Fruit fly (Drosophila melanogaster): Measurements from ENCODE around the gene CG3862.

The CG3862 gene

dm6 chr2L:827049-827448, 1.4 kb upstream of the CG3862 start:
- TF ChIP-seq psq (optimal IDR thresholded peaks at IDR 0.05) = no peak
- no peak for TF ChIP-seq Sin3A (optimal IDR thresholded peaks at IDR 0.05)
- TF ChIP-seq h (optimal IDR thresholded peaks at IDR 0.05) = no peak
- TF ChIP-seq Myc (optimal IDR thresholded peaks at IDR 0.05) = no peak
- no peak for TF ChIP-seq ttk (optimal IDR thresholded peaks at IDR 0.05)

dm6 chr2L:826388-826787, 727 bp upstream of the CG3862 start:
- TF ChIP-seq ttk (optimal IDR thresholded peaks at IDR 0.05) (no peak), Myc (optimal IDR thresholded peaks at IDR 0.05) (no peak), h (optimal IDR thresholded peaks at IDR 0.05) (no peak), Sin3A (optimal IDR thresholded peaks at IDR 0.05) (no peak), insv (optimal IDR thresholded peaks at IDR 0.05) (no peak), psq (optimal IDR thresholded peaks at IDR 0.05) (no peak)

DNA sequence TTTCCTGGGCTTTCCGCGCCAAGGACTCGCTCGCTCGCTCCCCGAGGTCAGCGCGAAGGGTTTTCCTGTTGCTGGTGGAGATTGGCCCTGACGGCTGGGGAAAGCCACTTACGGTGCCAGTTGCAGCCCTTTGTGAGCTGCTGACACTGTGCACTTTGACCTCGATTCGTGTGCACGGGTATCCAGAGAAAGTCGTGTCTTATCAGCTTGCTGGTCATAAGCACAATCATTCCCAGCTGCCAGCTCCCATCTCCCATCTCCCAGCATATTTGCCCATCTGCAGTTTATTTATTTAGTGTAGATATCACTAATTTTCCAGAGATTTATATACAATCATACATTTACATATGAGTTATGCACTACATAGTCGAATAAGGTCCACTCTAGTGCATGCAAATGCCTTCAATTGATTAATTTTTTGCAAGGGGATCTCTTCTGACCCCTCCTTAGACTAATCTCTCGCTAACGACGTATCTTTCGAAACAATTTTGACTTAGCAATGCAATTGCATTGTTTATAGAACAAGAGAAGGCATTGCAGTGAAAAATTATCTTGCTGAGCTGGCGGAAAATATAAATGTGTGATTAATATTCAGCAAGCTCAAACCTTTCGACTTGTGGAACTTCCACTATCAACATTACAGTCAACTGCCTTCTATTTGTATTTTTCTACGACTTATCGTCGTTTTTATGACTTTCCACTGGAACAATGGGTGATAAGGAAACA, 3.5 kb downstream of the CG3862 start:
- TF ChIP-seq insv (optimal IDR thresholded peaks at IDR 0.05) (no peak), ttk (optimal IDR thresholded peaks at IDR 0.05) (no peak), Sin3A (optimal IDR thresholded peaks at IDR 0.05) (no peak), psq (optimal IDR thresholded peaks at IDR 0.05) (no peak), Myc (optimal IDR thresholded peaks at IDR 0.05) (no peak)

dm6 chr2L:821242-821985, 4.2 kb downstream of the CG3862 start, which contains the start of gene CG3662:
Gene CG3662, plus strand, starts transcription at chr2L:821289.
- TF ChIP-seq insv (optimal IDR thresholded peaks at IDR 0.05) = no peak
- no peak for TF ChIP-seq ttk (optimal IDR thresholded peaks at IDR 0.05)
- TF ChIP-seq psq (optimal IDR thresholded peaks at IDR 0.05) = no peak
- TF ChIP-seq h (optimal IDR thresholded peaks at IDR 0.05) = no peak
- TF ChIP-seq Myc (optimal IDR thresholded peaks at IDR 0.05) = no peak
- no peak for TF ChIP-seq Sin3A (optimal IDR thresholded peaks at IDR 0.05)

DNA sequence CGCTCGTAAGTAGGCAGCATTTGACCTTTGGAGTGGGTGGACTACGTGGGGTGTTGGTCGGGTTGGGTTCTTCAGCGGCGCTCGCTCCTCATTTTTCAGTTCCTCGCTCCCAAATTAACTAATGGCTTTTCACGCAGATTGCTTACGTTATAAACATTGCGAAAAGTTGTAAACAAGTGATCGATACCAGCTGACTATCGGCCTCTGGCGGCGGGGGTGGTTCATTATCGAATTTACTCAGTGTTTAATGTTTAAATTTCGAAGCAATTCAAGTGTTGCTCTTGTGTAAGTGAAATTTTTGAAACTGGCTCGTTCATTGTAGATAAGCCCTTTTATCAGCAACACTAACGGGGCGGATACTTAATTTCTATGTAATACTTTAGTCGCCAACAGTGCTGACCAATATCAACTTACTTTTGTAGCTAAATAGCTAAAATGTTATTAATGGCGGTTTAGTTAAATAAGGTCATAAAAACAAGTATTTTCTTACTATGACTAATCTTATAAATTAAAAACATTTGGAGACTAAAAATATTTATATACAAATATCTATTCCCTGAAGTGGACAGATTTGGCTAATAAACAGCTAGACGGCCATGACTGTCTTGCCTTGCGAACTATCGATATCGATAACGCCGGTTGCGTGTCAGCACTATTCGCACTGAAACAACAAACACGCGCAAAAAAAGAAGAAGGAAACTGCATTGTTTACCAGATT, 6.2 kb downstream of the CG3862 start, which contains the start of the genes PGAP2 and Clp:
PGAP2 (minus strand) TSS at position 194 of the 718 bp plus-strand sequence.
Clp (plus strand) TSS at position 650 of the 718 bp plus-strand sequence.
- TF ChIP-seq ttk (optimal IDR thresholded peaks at IDR 0.05) (no peak), psq (optimal IDR thresholded peaks at IDR 0.05) (no peak), h (optimal IDR thresholded peaks at IDR 0.05) (no peak), Sin3A (optimal IDR thresholded peaks at IDR 0.05) (no peak), Myc (optimal IDR thresholded peaks at IDR 0.05) (no peak), insv (optimal IDR thresholded peaks at IDR 0.05) (no peak)

DNA sequence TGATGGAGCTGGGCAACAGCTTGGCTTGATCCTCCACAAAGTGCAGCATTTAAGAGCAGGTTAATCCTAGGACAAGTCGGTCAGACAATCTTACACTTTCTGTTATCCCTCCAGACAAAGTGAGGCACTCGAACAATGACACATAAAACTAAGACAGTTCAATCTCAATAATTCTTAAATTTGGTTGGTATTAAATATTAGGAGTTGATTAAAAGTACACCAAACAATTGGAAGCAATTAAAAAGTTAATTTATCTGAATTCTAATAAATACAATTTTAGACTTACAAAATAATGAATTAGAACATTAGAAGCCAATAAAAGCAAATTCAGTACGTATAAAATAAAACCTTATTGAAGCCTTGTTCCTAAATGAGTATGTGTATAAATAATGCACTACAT, 7.8 kb downstream of the CG3862 start, which contains the start of gene CG15880:
CG15880 (minus strand) TSS at position 101 of the 400 bp plus-strand sequence.
- no peak for TF ChIP-seq psq (optimal IDR thresholded peaks at IDR 0.05)

dm6 chr2L:815785-816389, 9.8 kb downstream of the CG3862 start, which contains the start of the genes Saf6 and Pex12:
Gene Saf6, minus strand, starts transcription at chr2L:815950.
Gene Pex12, plus strand, starts transcription at chr2L:815993.
- no peak for TF ChIP-seq Sin3A (optimal IDR thresholded peaks at IDR 0.05)
- TF ChIP-seq Myc (optimal IDR thresholded peaks at IDR 0.05) = no peak
- TF ChIP-seq ttk (optimal IDR thresholded peaks at IDR 0.05) = no peak
- TF ChIP-seq insv (optimal IDR thresholded peaks at IDR 0.05) = no peak
- no peak for TF ChIP-seq h (optimal IDR thresholded peaks at IDR 0.05)
- TF ChIP-seq psq (optimal IDR thresholded peaks at IDR 0.05) = no peak

DNA sequence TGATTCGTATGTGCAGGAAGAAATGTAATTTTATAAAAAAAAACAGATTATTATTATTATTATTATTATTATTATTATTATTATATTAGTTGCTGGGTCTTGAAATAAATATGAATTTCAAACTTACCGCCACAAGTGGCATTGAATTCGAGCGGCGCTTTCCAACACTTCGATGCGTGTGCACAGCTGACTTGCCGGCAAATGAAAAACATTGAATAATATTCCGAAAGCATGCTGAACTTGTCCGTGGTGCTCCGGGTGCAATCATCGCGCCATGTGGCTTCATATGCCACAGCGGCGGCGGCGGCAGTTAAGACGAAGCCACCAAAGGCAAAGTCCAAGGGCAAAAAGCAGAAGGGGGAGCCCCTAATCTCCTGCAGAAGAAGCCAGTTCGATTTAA, 14.3 kb downstream of the CG3862 start, which contains the start of gene Dbp21E2:
Dbp21E2 (plus strand) TSS at position 180 of the 400 bp plus-strand sequence.
- TF ChIP-seq Sin3A (optimal IDR thresholded peaks at IDR 0.05) (no peak), h (optimal IDR thresholded peaks at IDR 0.05) (no peak), Myc (optimal IDR thresholded peaks at IDR 0.05) (no peak), ttk (optimal IDR thresholded peaks at IDR 0.05) (no peak), psq (optimal IDR thresholded peaks at IDR 0.05) (no peak), insv (optimal IDR thresholded peaks at IDR 0.05) (no peak)

dm6 chr2L:810277-810676, 15.4 kb downstream of the CG3862 start, which contains the start of gene Nnf1b:
Gene Nnf1b, plus strand, starts transcription at chr2L:810577.
- TF ChIP-seq h (optimal IDR thresholded peaks at IDR 0.05) (no peak), psq (optimal IDR thresholded peaks at IDR 0.05) (no peak), Sin3A (optimal IDR thresholded peaks at IDR 0.05) (no peak), Myc (optimal IDR thresholded peaks at IDR 0.05) (no peak), ttk (optimal IDR thresholded peaks at IDR 0.05) (no peak), insv (optimal IDR thresholded peaks at IDR 0.05) (no peak)

- TF ChIP-seq Myc (optimal IDR thresholded peaks at IDR 0.05) (no peak), psq (optimal IDR thresholded peaks at IDR 0.05) (no peak)
These were observed 35.0 kb downstream of the CG3862 start, which contains the start of gene Pkg21D for dm6 chr2L:790698-791097. Gene Pkg21D, minus strand, starts transcription at chr2L:790798.

DNA sequence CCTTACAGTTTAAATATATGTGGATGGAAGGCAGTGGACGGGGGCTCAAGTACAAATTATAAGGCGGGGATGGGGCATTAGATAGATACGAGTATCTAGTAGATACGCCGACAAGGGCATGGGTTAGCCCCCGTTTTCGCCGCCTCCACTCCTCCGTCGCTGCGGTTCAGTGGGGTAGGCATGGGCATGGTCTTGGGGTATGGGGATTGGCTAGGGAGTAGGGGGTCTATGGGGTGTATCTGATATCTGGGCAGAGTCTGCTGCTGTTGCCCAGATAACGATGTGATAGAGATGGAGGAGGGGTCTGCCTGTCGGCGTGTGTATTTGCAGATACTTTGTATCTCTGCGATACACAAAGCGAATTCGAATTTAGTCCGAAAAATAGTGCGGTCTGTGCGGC, 35.7 kb downstream of the CG3862 start:
- TF ChIP-seq Myc (optimal IDR thresholded peaks at IDR 0.05) (no peak), psq (optimal IDR thresholded peaks at IDR 0.05) (no peak), h (optimal IDR thresholded peaks at IDR 0.05) (no peak), ttk (optimal IDR thresholded peaks at IDR 0.05) (no peak)
